Fruit fly (Drosophila melanogaster) whole organism, embryonic: ENCODE results near the gene NK7.1.

Experiments
- B-H1 ChIP-seq: fragments of 200-800 bp; sonication (Bioruptor generic); IDR thresholded peaks from 3 replicates; pipeline ENCODE4 v1.3.6; 2022; ENCODE audit warnings: missing biosample characterization, missing genetic modification characterization
- CG10147 ChIP-seq: fragments of 200-800 bp; sonication (Bioruptor generic); optimal IDR thresholded peaks from 2 replicates; lab custom pipeline; 2019; ENCODE audit warnings: missing biosample characterization, mild to moderate bottlenecking, missing genetic modification characterization, moderate library complexity
- CG10274 ChIP-seq: fragments of 200-800 bp; sonication (Bioruptor generic); optimal IDR thresholded peaks from 3 replicates; lab custom pipeline; 2017; ENCODE audit warnings: missing biosample characterization, mild to moderate bottlenecking, missing genetic modification characterization
- CG10431 ChIP-seq: fragments of 200-800 bp; sonication (Bioruptor generic); optimal IDR thresholded peaks from 3 replicates; lab custom pipeline; 2018; ENCODE audit warnings: missing biosample characterization, mild to moderate bottlenecking, missing genetic modification characterization
- CG11085 ChIP-seq: fragments of 200-800 bp; sonication (Bioruptor generic); IDR thresholded peaks from 2 replicates; pipeline ENCODE4 v1.3.6; 2022; ENCODE audit warnings: missing biosample characterization, missing genetic modification characterization
- CG12391 ChIP-seq: fragments of 200-800 bp; sonication (Bioruptor generic); optimal IDR thresholded peaks from 3 replicates; lab custom pipeline; 2018; ENCODE audit warnings: missing biosample characterization, mild to moderate bottlenecking, missing genetic modification characterization, moderate library complexity
- CG13775 ChIP-seq: fragments of 200-800 bp; sonication (Bioruptor generic); optimal IDR thresholded peaks from 3 replicates; lab custom pipeline; 2017; ENCODE audit warnings: missing biosample characterization, mild to moderate bottlenecking, missing genetic modification characterization
- CG15601 ChIP-seq: fragments of 200-800 bp; sonication (Bioruptor generic); optimal IDR thresholded peaks from 3 replicates; lab custom pipeline; 2019; ENCODE audit warnings: missing biosample characterization, mild to moderate bottlenecking, missing genetic modification characterization, moderate library complexity
- CG1832 ChIP-seq: fragments of 200-800 bp; sonication (Bioruptor generic); optimal IDR thresholded peaks from 2 replicates; lab custom pipeline; 2017; ENCODE audit warnings: missing biosample characterization, mild to moderate bottlenecking, missing genetic modification characterization, inconsistent platforms
- CG18619 ChIP-seq: fragments of 200-800 bp; sonication (Bioruptor generic); optimal IDR thresholded peaks from 3 replicates; lab custom pipeline; 2017; ENCODE audit warnings: missing biosample characterization, mild to moderate bottlenecking, missing genetic modification characterization
- CG2120 ChIP-seq: fragments of 200-800 bp; sonication (Bioruptor generic); optimal IDR thresholded peaks from 3 replicates; lab custom pipeline; 2016; ENCODE audit warnings: missing biosample characterization, missing genetic modification characterization
- CG30020 ChIP-seq: fragments of 200-800 bp; optimal IDR thresholded peaks from 2 replicates; lab custom pipeline; 2019; ENCODE audit warnings: missing biosample characterization, mild to moderate bottlenecking, missing genetic modification characterization, moderate library complexity
- CG34224 ChIP-seq: fragments of 200-800 bp; sonication (Bioruptor generic); IDR thresholded peaks from 3 replicates; pipeline ENCODE4 v1.3.6; 2022; ENCODE audit warnings: missing biosample characterization, missing genetic modification characterization; ENCODE audit not compliant: partially characterized antibody
- CG6765 ChIP-seq: fragments of 200-800 bp; sonication (Bioruptor generic); optimal IDR thresholded peaks from 3 replicates; lab custom pipeline; 2017; ENCODE audit warnings: missing biosample characterization, mild to moderate bottlenecking, missing genetic modification characterization
- CG6791 ChIP-seq: fragments of 200-800 bp; sonication (Bioruptor generic); IDR thresholded peaks from 3 replicates; pipeline ENCODE4 v1.3.6; 2022; ENCODE audit warnings: missing biosample characterization, missing genetic modification characterization; ENCODE audit not compliant: partially characterized antibody
- CG7745 ChIP-seq: fragments of 200-800 bp; sonication (Bioruptor generic); optimal IDR thresholded peaks from 2 replicates; lab custom pipeline; 2018; ENCODE audit warnings: missing biosample characterization, mild to moderate bottlenecking, missing genetic modification characterization, moderate library complexity
- CG8290 ChIP-seq, 3 experiments: fragments of 200-800 bp; sonication (Bioruptor generic); optimal IDR thresholded peaks; 2 replicates each; lab custom pipeline; 2016 to 2019; ENCODE audit warnings: missing biosample characterization in 3 of 3, missing genetic modification characterization in 3 of 3, mild to moderate bottlenecking in 2 of 3, moderate library complexity in 1 of 3
- CG8359 ChIP-seq: fragments of 200-800 bp; sonication (Bioruptor generic); optimal IDR thresholded peaks from 2 replicates; lab custom pipeline; 2017; ENCODE audit warnings: missing biosample characterization, mild to moderate bottlenecking, missing genetic modification characterization, borderline replicate concordance
- CG8924 ChIP-seq: fragments of 200-800 bp; optimal IDR thresholded peaks from 3 replicates; lab custom pipeline; 2019; ENCODE audit warnings: missing biosample characterization, mild to moderate bottlenecking, missing genetic modification characterization, moderate library complexity
- CG9215 ChIP-seq: fragments of 200-800 bp; sonication (Bioruptor generic); IDR thresholded peaks from 2 replicates; pipeline ENCODE4 v1.3.6; 2022; ENCODE audit warnings: missing biosample characterization, missing genetic modification characterization
- CG9609 ChIP-seq: fragments of 200-800 bp; sonication (Bioruptor generic); optimal IDR thresholded peaks from 3 replicates; lab custom pipeline; 2016; ENCODE audit warnings: missing biosample characterization, missing genetic modification characterization
- CG9797 ChIP-seq: fragments of 200-800 bp; sonication (Bioruptor generic); optimal IDR thresholded peaks from 3 replicates; lab custom pipeline; 2018; ENCODE audit warnings: missing biosample characterization, mild to moderate bottlenecking, missing genetic modification characterization
- Dbx ChIP-seq: fragments of 200-800 bp; sonication (Bioruptor generic); IDR thresholded peaks from 3 replicates; pipeline ENCODE4 v1.3.6; 2022; ENCODE audit warnings: missing biosample characterization, missing genetic modification characterization
- Dll ChIP-seq: fragments of 200-800 bp; sonication (Bioruptor generic); IDR thresholded peaks from 4 replicates; pipeline ENCODE4 v1.3.6; 2022; ENCODE audit warnings: missing biosample characterization, missing genetic modification characterization; ENCODE audit not compliant: partially characterized antibody
- HmgD ChIP-seq: fragments of 200-800 bp; sonication (Bioruptor generic); optimal IDR thresholded peaks from 3 replicates; lab custom pipeline; 2016; ENCODE audit warnings: missing biosample characterization, missing genetic modification characterization
- MESR4 ChIP-seq: fragments of 200-800 bp; sonication (Bioruptor generic); optimal IDR thresholded peaks from 2 replicates; lab custom pipeline; 2018; ENCODE audit warnings: missing biosample characterization, mild to moderate bottlenecking, missing genetic modification characterization, moderate library complexity
- NK7.1 ChIP-seq: fragments of 200-800 bp; sonication (Bioruptor generic); optimal IDR thresholded peaks from 3 replicates; lab custom pipeline; 2016; ENCODE audit warnings: missing biosample characterization, missing genetic modification characterization
- YL-1 ChIP-seq: fragments of 200-800 bp; sonication (Bioruptor generic); optimal IDR thresholded peaks from 3 replicates; lab custom pipeline; 2017; ENCODE audit warnings: missing biosample characterization, mild to moderate bottlenecking, missing genetic modification characterization
- ase ChIP-seq: fragments of 200-800 bp; sonication (Bioruptor generic); IDR thresholded peaks from 3 replicates; pipeline ENCODE4 v1.3.6; 2022; ENCODE audit warnings: missing biosample characterization, missing genetic modification characterization
- az2 ChIP-seq: fragments of 200-800 bp; sonication (Bioruptor generic); optimal IDR thresholded peaks from 3 replicates; lab custom pipeline; 2016; ENCODE audit warnings: missing biosample characterization, missing genetic modification characterization
- bsh ChIP-seq, 2 experiments: fragments of 200-800 bp; sonication (Bioruptor generic); optimal IDR thresholded peaks; 2 replicates each; lab custom pipeline; 2017 to 2018; ENCODE audit warnings: mild to moderate bottlenecking in 2 of 2, missing biosample characterization in 2 of 2, missing genetic modification characterization in 2 of 2, moderate library complexity in 1 of 2
- chn ChIP-seq: fragments of 200-800 bp; sonication (Bioruptor generic); optimal IDR thresholded peaks from 2 replicates; lab custom pipeline; 2016; ENCODE audit warnings: missing biosample characterization, missing genetic modification characterization
- croc ChIP-seq: fragments of 200-800 bp; sonication (Bioruptor generic); conservative IDR thresholded peaks from 3 replicates; pipeline ENCODE4 v1.3.6; 2022; ENCODE audit warnings: missing biosample characterization, missing genetic modification characterization
- da ChIP-seq: fragments of 200-800 bp; sonication (Bioruptor generic); optimal IDR thresholded peaks from 2 replicates; lab custom pipeline; 2016; ENCODE audit warnings: missing biosample characterization, missing genetic modification characterization
- dati ChIP-seq: fragments of 200-800 bp; sonication (Bioruptor generic); IDR thresholded peaks from 2 replicates; pipeline ENCODE4 v1.3.6; 2022; ENCODE audit warnings: missing biosample characterization, missing genetic modification characterization
- dpn ChIP-seq, 2 experiments: fragments of 200-800 bp; sonication (Bioruptor generic); optimal IDR thresholded peaks; 3 replicates each; lab custom pipeline; 2016; ENCODE audit warnings: missing biosample characterization in 2 of 2, missing genetic modification characterization in 2 of 2
- fru ChIP-seq: fragments of >200 bp; optimal IDR thresholded peaks from 2 replicates; lab custom pipeline; 2017
- ftz-f1 ChIP-seq: fragments of 200-800 bp; sonication (Bioruptor generic); optimal IDR thresholded peaks from 2 replicates; lab custom pipeline; 2016; ENCODE audit warnings: missing biosample characterization, missing genetic modification characterization
- grau ChIP-seq: fragments of 200-800 bp; optimal IDR thresholded peaks from 3 replicates; lab custom pipeline; 2019; ENCODE audit warnings: missing biosample characterization, mild to moderate bottlenecking, missing genetic modification characterization, moderate library complexity
- gro ChIP-seq: fragments of 200-800 bp; sonication (Bioruptor generic); optimal IDR thresholded peaks from 2 replicates; lab custom pipeline; 2016; ENCODE audit warnings: missing biosample characterization, missing genetic modification characterization
- gsb-n ChIP-seq: fragments of 200-800 bp; sonication (Bioruptor generic); optimal IDR thresholded peaks from 3 replicates; lab custom pipeline; 2018; ENCODE audit warnings: missing biosample characterization, mild to moderate bottlenecking, missing genetic modification characterization
- hth ChIP-seq: fragments of >200 bp; optimal IDR thresholded peaks from 2 replicates; lab custom pipeline; 2017; ENCODE audit warnings: inconsistent platforms
- lov ChIP-seq, 2 experiments: fragments of 200-800 bp in 1 of 2; fragments of >200 bp in 1 of 2; sonication (Bioruptor generic) in 1 of 2; IDR thresholded peaks in 1 of 2; optimal IDR thresholded peaks in 1 of 2; 2 replicates in 1 of 2; 3 replicates in 1 of 2; pipeline versions ENCODE4 v1.3.6 to Lab custom; 2017 to 2022; ENCODE audit warnings: missing biosample characterization in 1 of 2, missing genetic modification characterization in 1 of 2
- nmo ChIP-seq: fragments of 200-800 bp; sonication (Bioruptor generic); optimal IDR thresholded peaks from 2 replicates; lab custom pipeline; 2018; ENCODE audit warnings: missing biosample characterization, mild to moderate bottlenecking, missing genetic modification characterization, moderate library complexity
- pita ChIP-seq: fragments of 200-800 bp; sonication (Bioruptor generic); optimal IDR thresholded peaks from 2 replicates; lab custom pipeline; 2017; ENCODE audit warnings: missing biosample characterization, mild to moderate bottlenecking, missing genetic modification characterization
- repo ChIP-seq: fragments of 200-800 bp; sonication (Bioruptor generic); optimal IDR thresholded peaks from 2 replicates; lab custom pipeline; 2016; ENCODE audit warnings: missing biosample characterization, missing genetic modification characterization
- shn ChIP-seq: fragments of 200-800 bp; sonication (Bioruptor generic); optimal IDR thresholded peaks from 3 replicates; lab custom pipeline; 2016; ENCODE audit warnings: missing biosample characterization, missing genetic modification characterization
- slp2 ChIP-seq: fragments of 200-800 bp; sonication (Bioruptor generic); optimal IDR thresholded peaks from 2 replicates; lab custom pipeline; 2016; ENCODE audit warnings: missing biosample characterization, missing genetic modification characterization
- tll ChIP-seq, 2 experiments: fragments of 200-800 bp in 1 of 2; fragments of >200 bp in 1 of 2; sonication (Bioruptor generic) in 1 of 2; optimal IDR thresholded peaks; 2 replicates each; lab custom pipeline; 2017 to 2019; ENCODE audit warnings: missing biosample characterization in 2 of 2, missing genetic modification characterization in 2 of 2, mild to moderate bottlenecking in 1 of 2, moderate library complexity in 1 of 2
- wek ChIP-seq: fragments of 200-800 bp; sonication (Bioruptor generic); optimal IDR thresholded peaks from 3 replicates; lab custom pipeline; 2018; ENCODE audit warnings: missing biosample characterization, mild to moderate bottlenecking, missing genetic modification characterization, moderate library complexity
- wor ChIP-seq: fragments of 200-800 bp; sonication (Bioruptor generic); IDR thresholded peaks from 2 replicates; pipeline ENCODE4 v1.3.6; 2022; ENCODE audit warnings: missing biosample characterization, missing genetic modification characterization

Gene NK7.1

dm6 chr3R:14299891-14300290, 72.9 kb downstream of the NK7.1 start (continued):
- no peak for TF ChIP-seq nmo (GFP tag; lab: Kevin White, UChicago)
- TF ChIP-seq Dbx (GFP tag; lab: Robert Waterston, UW): no peak
- TF ChIP-seq CG34224 (GFP tag; lab: Robert Waterston, UW): no peak
- TF ChIP-seq tll (GFP tag; optimal IDR thresholded peaks at IDR 0.05; lab: Kevin White, UChicago): no peak
- TF ChIP-seq CG30020 (tag; lab: Kevin White, UChicago): no peak
- TF ChIP-seq CG9797 (GFP tag; lab: Kevin White, UChicago): no peak
- no peak for TF ChIP-seq dpn (GFP tag; optimal IDR thresholded peaks at IDR 0.05; lab: Kevin White, UChicago)
- TF ChIP-seq CG10147 (GFP tag; lab: Kevin White, UChicago): no peak
- no peak for TF ChIP-seq chn (GFP tag; lab: Kevin White, UChicago)
- TF ChIP-seq CG6791: no peak
- TF ChIP-seq repo (GFP tag; lab: Kevin White, UChicago): no peak
- no peak for TF ChIP-seq CG9215 (GFP tag; lab: Robert Waterston, UW)
- TF ChIP-seq dati: no peak
- no peak for TF ChIP-seq grau (tag; lab: Kevin White, UChicago)
- TF ChIP-seq lov (optimal IDR thresholded peaks at IDR 0.05; lab: Kevin White, UChicago): no peak
- peak; percentile 72; the same call in 1 of the 3 replicates for TF ChIP-seq lov (GFP tag; IDR thresholded peaks at IDR 0.05; lab: Robert Waterston, UW)
- peak; percentile 47 for TF ChIP-seq CG10431 (GFP tag; lab: Kevin White, UChicago)
- no peak for TF ChIP-seq B-H1 (GFP tag; lab: Robert Waterston, UW)
- no peak for TF ChIP-seq CG2120 (GFP tag; lab: Kevin White, UChicago)
- TF ChIP-seq shn (GFP tag; lab: Kevin White, UChicago): no peak
- TF ChIP-seq az2: no peak
- no peak for TF ChIP-seq ase (GFP tag; lab: Robert Waterston, UW)
- peak; percentile 45 for TF ChIP-seq wek
- peak; percentile 23 for TF ChIP-seq CG8359 (GFP tag; lab: Kevin White, UChicago)
- TF ChIP-seq CG15601 (tag; lab: Kevin White, UChicago): peak; percentile 43
- TF ChIP-seq ftz-f1 (GFP tag; lab: Kevin White, UChicago): no peak
- TF ChIP-seq hth (lab: Kevin White, UChicago): no peak
- TF ChIP-seq bsh (GFP tag; optimal IDR thresholded peaks at IDR 0.05; lab: Kevin White, UChicago): peak in 1 of 2 experiments; percentile 43
- TF ChIP-seq slp2 (GFP tag; lab: Kevin White, UChicago): no peak
- no peak for TF ChIP-seq gsb-n
- TF ChIP-seq YL-1 (GFP tag; lab: Kevin White, UChicago): no peak
- no peak for TF ChIP-seq Dll (GFP tag; lab: Robert Waterston, UW)
- no peak for TF ChIP-seq CG18619
- no peak for TF ChIP-seq CG11085 (GFP tag; lab: Robert Waterston, UW)
- no peak for TF ChIP-seq NK7.1 (GFP tag; lab: Kevin White, UChicago)
- TF ChIP-seq fru (lab: Kevin White, UChicago): no peak
- no peak for TF ChIP-seq croc (GFP tag; lab: Robert Waterston, UW)
- peak; percentile 9 for TF ChIP-seq CG8924
- TF ChIP-seq MESR4 (GFP tag; lab: Kevin White, UChicago): no peak
- no peak for TF ChIP-seq da
- TF ChIP-seq CG8290 (GFP tag; optimal IDR thresholded peaks at IDR 0.05; lab: Kevin White, UChicago): no peak
- peak in 1 of 2 experiments; percentile 16 for TF ChIP-seq CG8290 (tag; optimal IDR thresholded peaks at IDR 0.05; lab: Kevin White, UChicago)
- no peak for TF ChIP-seq CG7745 (tag; lab: Kevin White, UChicago)
- no peak for TF ChIP-seq CG13775 (GFP tag; lab: Kevin White, UChicago)
- TF ChIP-seq pita (GFP tag; lab: Kevin White, UChicago): no peak
- TF ChIP-seq CG1832 (GFP tag; lab: Kevin White, UChicago): no peak
- TF ChIP-seq CG9609: no peak
- TF ChIP-seq CG10274: no peak
- TF ChIP-seq wor (GFP tag; lab: Robert Waterston, UW): no peak
- TF ChIP-seq HmgD: no peak
- TF ChIP-seq CG12391 (tag; lab: Kevin White, UChicago): no peak
- TF ChIP-seq CG6765 (GFP tag; lab: Kevin White, UChicago): peak; percentile 10
- no peak for TF ChIP-seq gro (GFP tag; lab: Kevin White, UChicago)
